Fruit fly (Drosophila melanogaster) whole organism: ENCODE results near the gene CG1368.

Source experiments
- CG8478 ChIP-seq: fragments of >200 bp; optimal IDR thresholded peaks from 2 replicates; lab custom pipeline; 2018; ENCODE audit warnings: inconsistent platforms
- EcR ChIP-seq, 2 experiments: fragments of >200 bp; optimal IDR thresholded peaks; 2 replicates each; lab custom pipeline; 2017; ENCODE audit warnings: missing biosample characterization in 2 of 2, missing genetic modification characterization in 2 of 2, missing genetic modification reagents in 2 of 2
- pan ChIP-seq: fragments of >200 bp; optimal IDR thresholded peaks from 2 replicates; lab custom pipeline; 2017
- psq ChIP-seq: fragments of >200 bp; optimal IDR thresholded peaks from 2 replicates; lab custom pipeline; 2017
- usp ChIP-seq: fragments of >200 bp; optimal IDR thresholded peaks from 2 replicates; lab custom pipeline; 2017; ENCODE audit warnings: missing biosample characterization, missing genetic modification characterization, mixed read lengths

DNA sequence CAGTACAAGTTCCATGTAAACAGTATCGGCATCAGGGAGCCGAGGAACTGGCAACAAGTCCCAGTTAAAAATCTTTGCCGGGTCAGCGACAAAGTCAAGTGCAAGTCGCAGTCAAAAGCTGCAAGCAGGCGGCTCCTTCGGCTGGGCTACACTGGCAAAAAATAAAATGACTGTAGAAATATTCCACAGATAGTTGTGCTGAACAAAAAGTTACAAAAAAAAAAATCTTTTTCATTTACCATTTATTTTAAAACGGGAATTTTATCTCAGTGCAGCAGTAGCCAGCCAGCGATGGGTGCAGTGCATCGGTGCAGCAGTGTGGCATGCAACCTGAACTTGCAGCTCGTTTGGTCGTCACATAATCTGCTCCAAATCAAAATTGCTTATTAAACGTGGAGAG, 25.2 kb upstream of the CG1368 start:
- no peak for TF ChIP-seq pan (lab: Kevin White, UChicago)
- no peak for TF ChIP-seq CG8478 (lab: Kevin White, UChicago)
- no peak for TF ChIP-seq usp
- no peak for TF ChIP-seq psq
- TF ChIP-seq EcR (GFP tag; optimal IDR thresholded peaks at IDR 0.05; lab: Kevin White, UChicago) = no peak
